Fruit fly (Drosophila melanogaster): ENCODE data around the gene Ccdc56.

The Ccdc56 gene

DNA sequence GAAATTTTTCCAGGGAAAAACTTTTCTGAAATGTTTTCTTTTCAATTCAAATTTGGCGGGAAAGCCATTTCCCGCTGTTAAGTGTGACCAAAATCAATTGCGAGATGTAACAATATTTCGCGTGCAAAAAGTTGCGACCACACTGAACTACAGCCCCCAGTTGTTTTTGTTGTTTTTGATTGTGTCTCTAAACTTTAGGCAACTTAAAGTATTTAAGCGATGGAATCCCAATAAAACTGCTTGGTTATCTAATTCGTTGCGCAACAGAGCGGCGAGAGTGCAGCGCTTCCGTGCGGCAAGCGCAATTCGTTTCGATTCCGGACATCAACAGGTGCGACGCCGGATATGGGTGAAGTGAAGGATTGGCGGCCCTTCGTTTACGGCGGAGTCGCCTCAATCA lies 12.0 kb downstream of the Ccdc56 start, which contains the start of gene Bmcp (continued):
- peak; percentile 47; the same call in 1 of the 3 replicates for TF ChIP-seq CG34422 (GFP tag; IDR thresholded peaks at IDR 0.05)
- TF ChIP-seq dan (GFP tag; IDR thresholded peaks at IDR 0.05): no peak
- TF ChIP-seq br (optimal IDR thresholded peaks at IDR 0.05): no peak
- TF ChIP-seq MTF-1 (GFP tag; optimal IDR thresholded peaks at IDR 0.05; ENCODE audit: borderline replicate concordance): no peak
- TF ChIP-seq E2f2 (GFP tag; IDR thresholded peaks at IDR 0.05): peak; percentile 94
- peak; percentile 88 for TF ChIP-seq gfzf (GFP tag; optimal IDR thresholded peaks at IDR 0.05)
- TF ChIP-seq pzg (GFP tag; optimal IDR thresholded peaks at IDR 0.05): peak; percentile 65
- no peak for TF ChIP-seq sima (GFP tag; optimal IDR thresholded peaks at IDR 0.05)
- no peak for TF ChIP-seq ftz-f1 (GFP tag; optimal IDR thresholded peaks at IDR 0.05)
- 0 out of 2 replicates have a peak, but pooled peaks have one; percentile 7 for TF ChIP-seq amos (GFP tag; IDR thresholded peaks at IDR 0.05; ENCODE audit: partially characterized antibody)
- no peak for TF ChIP-seq Doc2 (GFP tag; IDR thresholded peaks at IDR 0.05)
- peak; percentile 54 for TF ChIP-seq MBD-R2 (GFP tag; IDR thresholded peaks at IDR 0.05)
- TF ChIP-seq CG13287 (GFP tag; IDR thresholded peaks at IDR 0.05; ENCODE audit: partially characterized antibody): peak; percentile 48; the same call in 1 of the 2 replicates
- no peak for TF ChIP-seq HLH3B (GFP tag; IDR thresholded peaks at IDR 0.05)
- peak in 1 of 2 experiments; percentile 90 for TF ChIP-seq Pdp1 (GFP tag; optimal IDR thresholded peaks at IDR 0.05)
- TF ChIP-seq NK7.1 (GFP tag; optimal IDR thresholded peaks at IDR 0.05): no peak
- no peak for TF ChIP-seq CG6254 (GFP tag; optimal IDR thresholded peaks at IDR 0.05)
- TF ChIP-seq mam (GFP tag; optimal IDR thresholded peaks at IDR 0.05): no peak
- peak; percentile 96 for TF ChIP-seq kah (GFP tag; optimal IDR thresholded peaks at IDR 0.05)
- TF ChIP-seq zf30C (GFP tag; optimal IDR thresholded peaks at IDR 0.05): no peak
- TF ChIP-seq ab (GFP tag; optimal IDR thresholded peaks at IDR 0.05): no peak
- TF ChIP-seq Fer1 (GFP tag; optimal IDR thresholded peaks at IDR 0.05): peak; percentile 35
- TF ChIP-seq dmrt11E (tag; optimal IDR thresholded peaks at IDR 0.05): no peak
- peak; percentile 94 for TF ChIP-seq stwl (tag; optimal IDR thresholded peaks at IDR 0.05)
- TF ChIP-seq MESR4 (GFP tag; optimal IDR thresholded peaks at IDR 0.05): peak; percentile 49
- no peak for TF ChIP-seq h (optimal IDR thresholded peaks at IDR 0.05)
- TF ChIP-seq CG18011 (GFP tag; optimal IDR thresholded peaks at IDR 0.05): no peak
- peak; percentile 21 for TF ChIP-seq Sry-δ (GFP tag; optimal IDR thresholded peaks at IDR 0.05)
- TF ChIP-seq CG17912 (GFP tag; optimal IDR thresholded peaks at IDR 0.05): peak; percentile 21
- no peak for TF ChIP-seq CG6813 (GFP tag; optimal IDR thresholded peaks at IDR 0.05)
- TF ChIP-seq peb (GFP tag; IDR thresholded peaks at IDR 0.05): no peak
- TF ChIP-seq CG17328 (GFP tag; IDR thresholded peaks at IDR 0.05): 0 out of 2 replicates have a peak, but pooled peaks have one; percentile 25
- no peak for TF ChIP-seq ash1 (GFP tag; optimal IDR thresholded peaks at IDR 0.05)
- TF ChIP-seq CG42726 (GFP tag; IDR thresholded peaks at IDR 0.05; ENCODE audit: partially characterized antibody): no peak
- no peak for TF ChIP-seq gcm2 (GFP tag; optimal IDR thresholded peaks at IDR 0.05)
- TF ChIP-seq crc (GFP tag; optimal IDR thresholded peaks at IDR 0.05): no peak
- no peak for TF ChIP-seq sug (tag; optimal IDR thresholded peaks at IDR 0.05)
- TF ChIP-seq CG4617 (GFP tag; optimal IDR thresholded peaks at IDR 0.05; ENCODE audit: borderline replicate concordance): peak; percentile 42
- peak; percentile 51 for TF ChIP-seq NfI (GFP tag; optimal IDR thresholded peaks at IDR 0.05)
- peak; percentile 7 for TF ChIP-seq unpg (GFP tag; optimal IDR thresholded peaks at IDR 0.05)
- no peak for TF ChIP-seq Eip74EF (GFP tag; optimal IDR thresholded peaks at IDR 0.05)
- no peak for TF ChIP-seq sd (tag; optimal IDR thresholded peaks at IDR 0.05)
- no peak for TF ChIP-seq Scr (GFP tag; IDR thresholded peaks at IDR 0.05; ENCODE audit: partially characterized antibody)
- TF ChIP-seq cwo (GFP tag; optimal IDR thresholded peaks at IDR 0.05): no peak
- TF ChIP-seq CG6654 (GFP tag; optimal IDR thresholded peaks at IDR 0.05): no peak
- no peak for TF ChIP-seq Max (GFP tag; optimal IDR thresholded peaks at IDR 0.05)
- no peak for TF ChIP-seq Oli (tag; optimal IDR thresholded peaks at IDR 0.05)
- TF ChIP-seq CG18599 (GFP tag; optimal IDR thresholded peaks at IDR 0.05): peak; percentile 7
- no peak for TF ChIP-seq Ets65A (GFP tag)
- TF ChIP-seq nom (GFP tag; optimal IDR thresholded peaks at IDR 0.05): peak; percentile 2

Measured in whole organism, embryonic.